Worm (Caenorhabditis elegans): ENCODE results near the gene acdh-2.

DNA sequence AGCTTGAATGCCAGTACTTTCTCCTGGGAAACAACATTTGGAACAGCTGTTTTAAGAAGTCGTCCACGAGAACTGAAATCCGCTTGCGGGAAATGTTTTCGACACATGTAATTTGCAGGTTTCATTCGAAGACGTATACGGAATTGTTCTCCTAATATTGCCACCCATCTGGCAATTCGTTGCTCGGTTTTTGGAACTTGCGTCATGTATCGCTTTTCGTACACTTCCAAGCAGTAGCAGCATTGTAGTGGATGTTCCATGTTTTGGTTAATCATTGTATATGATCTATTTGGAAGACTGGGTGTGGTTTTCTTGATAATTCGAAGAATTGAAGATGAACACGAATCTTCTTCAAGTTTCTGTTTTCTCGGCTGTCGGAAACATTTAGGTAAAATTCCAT, 40.5 kb upstream of the acdh-2 start:
- TF ChIP-seq flt-1 (GFP tag; IDR thresholded peaks at IDR 0.05): no peak
- no peak for TF ChIP-seq T22C8.4 (GFP tag; IDR thresholded peaks at IDR 0.05)
- no peak for TF ChIP-seq ztf-29 (GFP tag; IDR thresholded peaks at IDR 0.05)
